Worm (Caenorhabditis elegans) whole organism, L4 larva: ENCODE results near the gene M70.3.

Experiments
- F44E2.7 ChIP-seq: fragments of 200-800 bp; sonication (Bioruptor generic); IDR thresholded peaks from 2 replicates; pipeline ENCODE4 v2.1.2; 2022; ENCODE audit warnings: missing genetic modification characterization, missing compliant biosample characterization
- T26A8.4 ChIP-seq: fragments of 200-800 bp; sonication (Bioruptor generic); IDR thresholded peaks from 2 replicates; pipeline ENCODE4 v1.3.6; 2022; ENCODE audit warnings: missing genetic modification characterization, missing compliant biosample characterization
- Y105C5A.15 ChIP-seq: fragments of 200-800 bp; sonication (Bioruptor generic); IDR thresholded peaks from 2 replicates; pipeline ENCODE4 v1.3.6; 2022; ENCODE audit warnings: missing genetic modification characterization, missing compliant biosample characterization
- Y5F2A.4 ChIP-seq: fragments of 200-800 bp; sonication (Bioruptor generic); optimal IDR thresholded peaks from 2 replicates; lab custom pipeline; 2018; ENCODE audit warnings: mild to moderate bottlenecking, missing genetic modification characterization, missing compliant biosample characterization
- Y75B8A.6 ChIP-seq: fragments of 200-800 bp; sonication (Bioruptor generic); IDR thresholded peaks from 2 replicates; pipeline ENCODE4 v1.3.6; 2022; ENCODE audit warnings: missing genetic modification reagents, missing genetic modification characterization, missing compliant biosample characterization
- ceh-32 ChIP-seq: sonication (generic microtip); optimal IDR thresholded peaks from 2 replicates; lab custom pipeline; 2016; ENCODE audit warnings: mild to moderate bottlenecking, missing genetic modification characterization, missing compliant biosample characterization; ENCODE audit not compliant: poor library complexity
- ceh-44 ChIP-seq: fragments of 200-800 bp; sonication (Bioruptor generic); IDR thresholded peaks from 2 replicates; pipeline ENCODE4 v1.3.6; 2022; ENCODE audit warnings: missing genetic modification reagents, missing genetic modification characterization, missing compliant biosample characterization
- daf-12 ChIP-seq: fragments of 150-350 bp; optimal IDR thresholded peaks from 2 replicates; lab custom pipeline; 2014; ENCODE audit warnings: missing biosample characterization, missing genetic modification reagents, missing genetic modification characterization
- daf-16 ChIP-seq, 3 experiments: sonication (generic microtip); optimal IDR thresholded peaks; 2 replicates each; lab custom pipeline; 2016 to 2017; ENCODE audit warnings: missing genetic modification characterization in 3 of 3, missing genetic modification reagents in 3 of 3, mild to moderate bottlenecking in 2 of 3, missing compliant biosample characterization in 2 of 3, missing biosample characterization in 1 of 3, moderate library complexity in 1 of 3
- daf-8 ChIP-seq: fragments of 200-800 bp; sonication (Bioruptor generic); IDR thresholded peaks from 2 replicates; pipeline ENCODE4 v1.3.6; 2022; ENCODE audit warnings: missing genetic modification characterization, missing compliant biosample characterization
- dmd-6 ChIP-seq: fragments of 200-800 bp; sonication (Bioruptor generic); IDR thresholded peaks from 2 replicates; pipeline ENCODE4 v1.3.6; 2022; ENCODE audit warnings: missing genetic modification reagents, missing genetic modification characterization, missing compliant biosample characterization
- dmd-8 ChIP-seq: fragments of 200-800 bp; sonication (Bioruptor generic); IDR thresholded peaks from 2 replicates; pipeline ENCODE4 v1.3.6; 2022; ENCODE audit warnings: missing genetic modification characterization, missing compliant biosample characterization
- dpl-1 ChIP-seq: fragments of 150-350 bp; optimal IDR thresholded peaks from 2 replicates; lab custom pipeline; 2014; ENCODE audit warnings: missing biosample characterization, missing genetic modification reagents, missing genetic modification characterization
- duxl-1 ChIP-seq: sonication (generic microtip); optimal IDR thresholded peaks from 2 replicates; lab custom pipeline; 2016; ENCODE audit warnings: mild to moderate bottlenecking, missing genetic modification characterization, moderate library complexity, missing compliant biosample characterization; ENCODE audit not compliant: poor library complexity
- dve-1 ChIP-seq: sonication (generic microtip); optimal IDR thresholded peaks from 2 replicates; lab custom pipeline; 2017; ENCODE audit warnings: antibody characterized with exemption, mild to moderate bottlenecking, missing genetic modification characterization, missing compliant biosample characterization; ENCODE audit not compliant: insufficient read depth
- fkh-10 ChIP-seq: fragments of 150-350 bp; optimal IDR thresholded peaks from 2 replicates; lab custom pipeline; 2014; ENCODE audit warnings: missing biosample characterization, missing genetic modification reagents, missing genetic modification characterization
- hif-1 ChIP-seq, 2 experiments: sonication (generic microtip); optimal IDR thresholded peaks; 2 replicates each; lab custom pipeline; 2016 to 2017; ENCODE audit warnings: missing compliant biosample characterization in 2 of 2, missing genetic modification characterization in 2 of 2, missing genetic modification reagents in 2 of 2, missing genotype in 2 of 2, mild to moderate bottlenecking in 1 of 2
- hlh-11 ChIP-seq: fragments of 200-800 bp; sonication (Bioruptor generic); optimal IDR thresholded peaks from 2 replicates; lab custom pipeline; 2018; ENCODE audit warnings: mild to moderate bottlenecking, missing genetic modification characterization, missing compliant biosample characterization
- hlh-30 ChIP-seq: sonication (generic microtip); optimal IDR thresholded peaks from 2 replicates; lab custom pipeline; 2017; ENCODE audit warnings: antibody characterized with exemption, mild to moderate bottlenecking, missing genetic modification characterization, missing compliant biosample characterization; ENCODE audit not compliant: insufficient read depth
- lin-15B ChIP-seq: fragments of 150-350 bp; sonication (generic microtip); optimal IDR thresholded peaks from 3 replicates; lab custom pipeline; 2014; ENCODE audit warnings: missing biosample characterization, missing genetic modification characterization
- lir-3 ChIP-seq: sonication (generic microtip); optimal IDR thresholded peaks from 2 replicates; lab custom pipeline; 2016; ENCODE audit warnings: mild to moderate bottlenecking, missing genetic modification characterization, missing compliant biosample characterization
- lsy-2 ChIP-seq, 2 experiments: fragments of 150-350 bp in 1 of 2; sonication (generic microtip) in 1 of 2; optimal IDR thresholded peaks; 2 replicates each; lab custom pipeline; 2014 to 2017; ENCODE audit warnings: missing biosample characterization in 2 of 2, missing genetic modification characterization in 2 of 2
- madf-5 ChIP-seq, 2 experiments: fragments of 200-800 bp; sonication (Bioruptor generic); IDR thresholded peaks; 2 replicates each; pipeline ENCODE4 v1.3.6; 2022; ENCODE audit warnings: missing compliant biosample characterization in 2 of 2, missing genetic modification characterization in 2 of 2
- madf-9 ChIP-seq: fragments of 200-800 bp; sonication (Bioruptor generic); conservative IDR thresholded peaks from 2 replicates; pipeline ENCODE4 v1.3.6; 2022; ENCODE audit warnings: missing genetic modification reagents, missing genetic modification characterization, missing compliant biosample characterization
- mep-1 ChIP-seq: fragments of 150-350 bp; sonication (generic microtip); optimal IDR thresholded peaks from 3 replicates; lab custom pipeline; 2014; ENCODE audit warnings: missing biosample characterization, missing genetic modification characterization
- mes-2 ChIP-seq: sonication (generic microtip); optimal IDR thresholded peaks from 2 replicates; lab custom pipeline; 2016; ENCODE audit warnings: missing genotype, mild to moderate bottlenecking, missing genetic modification characterization, missing compliant biosample characterization; ENCODE audit not compliant: poor library complexity, severe bottlenecking
- mxl-3 ChIP-seq: fragments of 200-800 bp; sonication (Bioruptor generic); optimal IDR thresholded peaks from 2 replicates; lab custom pipeline; 2018; ENCODE audit warnings: mild to moderate bottlenecking, missing genetic modification characterization, missing compliant biosample characterization
- nhr-11 ChIP-seq: fragments of 150-350 bp; optimal IDR thresholded peaks from 2 replicates; lab custom pipeline; 2014; ENCODE audit warnings: missing biosample characterization, missing genetic modification characterization
- nhr-25 ChIP-seq: sonication (generic microtip); optimal IDR thresholded peaks from 2 replicates; lab custom pipeline; 2017; ENCODE audit warnings: missing genetic modification characterization, mild to moderate bottlenecking, missing compliant biosample characterization, antibody characterized with exemption, moderate library complexity, borderline replicate concordance; ENCODE audit not compliant: insufficient read depth
- nhr-28 ChIP-seq: fragments of 150-350 bp; optimal IDR thresholded peaks from 2 replicates; lab custom pipeline; 2014; ENCODE audit warnings: missing biosample characterization, missing genetic modification characterization
- nhr-41 ChIP-seq: fragments of 200-800 bp; sonication (Bioruptor generic); IDR thresholded peaks from 2 replicates; pipeline ENCODE4 v1.3.6; 2022; ENCODE audit warnings: missing genetic modification reagents, missing genetic modification characterization, missing compliant biosample characterization
- nhr-48 ChIP-seq: sonication (generic microtip); optimal IDR thresholded peaks from 2 replicates; lab custom pipeline; 2016; ENCODE audit warnings: mild to moderate bottlenecking, missing genetic modification characterization, missing compliant biosample characterization
- nhr-6 ChIP-seq: fragments of 150-350 bp; optimal IDR thresholded peaks from 2 replicates; lab custom pipeline; 2014; ENCODE audit warnings: missing biosample characterization, missing genetic modification characterization
- nhr-76 ChIP-seq: fragments of 150-350 bp; optimal IDR thresholded peaks from 2 replicates; lab custom pipeline; 2014; ENCODE audit warnings: missing biosample characterization, missing genetic modification characterization
- php-3 ChIP-seq: fragments of 200-800 bp; sonication (Bioruptor generic); IDR thresholded peaks from 2 replicates; pipeline ENCODE4 v1.3.6; 2022; ENCODE audit warnings: missing genetic modification reagents, missing genetic modification characterization, missing compliant biosample characterization
- saeg-2 ChIP-seq: fragments of 200-800 bp; sonication (Bioruptor generic); IDR thresholded peaks from 2 replicates; pipeline ENCODE4 v1.3.6; 2022; ENCODE audit warnings: missing genetic modification reagents, missing genetic modification characterization, missing compliant biosample characterization
- set-16 ChIP-seq: fragments of 200-800 bp; sonication (Bioruptor generic); IDR thresholded peaks from 2 replicates; pipeline ENCODE4 v1.3.6; 2022; ENCODE audit warnings: missing genetic modification reagents, missing genetic modification characterization, missing compliant biosample characterization
- snpc-1.2 ChIP-seq: fragments of 200-800 bp; sonication (Bioruptor generic); IDR thresholded peaks from 2 replicates; pipeline ENCODE4 v1.3.6; 2022; ENCODE audit warnings: missing genetic modification reagents, missing genetic modification characterization, missing compliant biosample characterization
- snpc-4 ChIP-seq: fragments of 150-350 bp; optimal IDR thresholded peaks from 2 replicates; lab custom pipeline; 2014; ENCODE audit warnings: missing biosample characterization, missing genetic modification characterization
- spr-1 ChIP-seq: sonication (generic microtip); optimal IDR thresholded peaks from 2 replicates; lab custom pipeline; 2016; ENCODE audit warnings: mild to moderate bottlenecking, missing genetic modification characterization, missing compliant biosample characterization
- spr-3 ChIP-seq: fragments of 200-800 bp; sonication (Bioruptor generic); optimal IDR thresholded peaks from 2 replicates; lab custom pipeline; 2018; ENCODE audit warnings: mild to moderate bottlenecking, missing genetic modification characterization, missing compliant biosample characterization
- unc-62 ChIP-seq, 3 experiments: fragments of 150-350 bp in 1 of 3; sonication (generic microtip); optimal IDR thresholded peaks in 2 of 3; peaks in 1 of 3; 1 replicate in 1 of 3; 2 replicates in 2 of 3; lab custom pipeline; 2014 to 2017; ENCODE audit warnings: missing biosample characterization in 3 of 3, missing genetic modification characterization in 3 of 3, missing genetic modification reagents in 3 of 3, missing genotype in 1 of 3
- vab-7 ChIP-seq: fragments of 200-800 bp; sonication (Bioruptor generic); IDR thresholded peaks from 2 replicates; pipeline ENCODE4 v1.3.6; 2022; ENCODE audit warnings: missing genetic modification reagents, missing genetic modification characterization, missing compliant biosample characterization
- zfp-3 ChIP-seq: fragments of 200-800 bp; sonication (Bioruptor generic); conservative IDR thresholded peaks from 2 replicates; pipeline ENCODE4 v1.3.6; 2022; ENCODE audit warnings: missing genetic modification reagents, missing genetic modification characterization, missing compliant biosample characterization

Gene M70.3

ce11 chrIV:2220896-2221295 is 21.4 kb downstream of the M70.3 start:
- no peak for TF ChIP-seq mes-2 (tag; lab: Kevin White, UChicago)
- TF ChIP-seq F44E2.7 (GFP tag; lab: Robert Waterston, UW): no peak
- no peak for TF ChIP-seq lir-3
- no peak for TF ChIP-seq daf-8 (GFP tag; lab: Robert Waterston, UW)
- TF ChIP-seq saeg-2: no peak
- no peak for TF ChIP-seq Y105C5A.15 (GFP tag; lab: Robert Waterston, UW)
- no peak for TF ChIP-seq vab-7 (GFP tag; lab: Robert Waterston, UW)
- TF ChIP-seq spr-1 (tag; lab: Kevin White, UChicago): no peak
- TF ChIP-seq ceh-32 (tag; lab: Kevin White, UChicago): no peak
- TF ChIP-seq ceh-44 (GFP tag; lab: Robert Waterston, UW): no peak
- TF ChIP-seq lin-15B (tag; lab: Kevin White, UChicago): no peak
- no peak for TF ChIP-seq madf-9 (GFP tag; lab: Robert Waterston, UW)
- no peak for TF ChIP-seq zfp-3 (GFP tag; lab: Robert Waterston, UW)
- TF ChIP-seq hif-1 (tag; optimal IDR thresholded peaks at IDR 0.05; lab: Kevin White, UChicago): no peak

- TF ChIP-seq madf-5 (GFP tag; IDR thresholded peaks at IDR 0.05; lab: Robert Waterston, UW) (no peak), dmd-6 (GFP tag; lab: Robert Waterston, UW) (peak; percentile 27; the same call in 1 of the 2 replicates), Y75B8A.6 (GFP tag; lab: Robert Waterston, UW) (no peak), hlh-11 (tag; lab: Kevin White, UChicago) (peak; percentile 75), nhr-76 (no peak), unc-62 (GFP tag; optimal IDR thresholded peaks at IDR 0.05 in 1 of 2; lab: Kevin White, UChicago) (peak in 1 of 2 experiments; percentile 8), unc-62 (tag; optimal IDR thresholded peaks at IDR 0.05; lab: Kevin White, UChicago) (no peak), mxl-3 (GFP tag; lab: Kevin White, UChicago) (peak; percentile 26), duxl-1 (peak; percentile 23), hif-1 (tag; optimal IDR thresholded peaks at IDR 0.05; lab: Kevin White, UChicago) (peak in 1 of 2 experiments; percentile 15), lsy-2 (tag; optimal IDR thresholded peaks at IDR 0.05; lab: Kevin White, UChicago) (peak in 1 of 2 experiments; percentile 67), mes-2 (tag; lab: Kevin White, UChicago) (peak; percentile 11), dve-1 (tag; lab: Kevin White, UChicago) (peak; percentile 71), fkh-10 (GFP tag; lab: Kevin White, UChicago) (no peak), mep-1 (tag; lab: Kevin White, UChicago) (peak; percentile 39), nhr-41 (GFP tag; lab: Robert Waterston, UW) (no peak), daf-16 (GFP tag; optimal IDR thresholded peaks at IDR 0.05; lab: Kevin White, UChicago) (no peak), daf-16 (tag; optimal IDR thresholded peaks at IDR 0.05; lab: Kevin White, UChicago) (peak; percentile 30), nhr-6 (tag; lab: Kevin White, UChicago) (peak; percentile 51), nhr-11 (peak; percentile 30), set-16 (no peak), T26A8.4 (GFP tag; lab: Robert Waterston, UW) (0 out of 2 replicates have a peak, but pooled peaks have one; percentile 17), hlh-30 (tag; lab: Kevin White, UChicago) (peak; percentile 95), dpl-1 (GFP tag; lab: Kevin White, UChicago) (peak; percentile 12), nhr-28 (peak; percentile 70)
These were observed 22.1 kb downstream of the M70.3 start for ce11 chrIV:2220147-2220546.

- TF ChIP-seq snpc-4 (tag; lab: Kevin White, UChicago) (no peak), Y5F2A.4 (GFP tag; lab: Kevin White, UChicago) (peak; percentile 86), lir-3 (peak; percentile 76), dmd-8 (GFP tag; lab: Robert Waterston, UW) (0 out of 2 replicates have a peak, but pooled peaks have one; percentile 6), daf-16 (GFP tag; optimal IDR thresholded peaks at IDR 0.05; lab: Kevin White, UChicago) (peak; percentile 38 to 92), daf-16 (tag; optimal IDR thresholded peaks at IDR 0.05; lab: Kevin White, UChicago) (peak; percentile 28), spr-3 (GFP tag; lab: Kevin White, UChicago) (peak; percentile 94), nhr-48 (tag; lab: Kevin White, UChicago) (peak; percentile 99), dmd-6 (GFP tag; lab: Robert Waterston, UW) (peak; percentile 99), hlh-11 (tag; lab: Kevin White, UChicago) (peak; percentile 100), snpc-1.2 (GFP tag; lab: Robert Waterston, UW) (peak; percentile 56), vab-7 (GFP tag; lab: Robert Waterston, UW) (peak; percentile 63), duxl-1 (peak; percentile 89), daf-12 (tag; lab: Kevin White, UChicago) (no peak), php-3 (peak; percentile 91), nhr-6 (tag; lab: Kevin White, UChicago) (peak; percentile 91), set-16 (peak; percentile 100), nhr-25 (peak; percentile 90)
These were observed 22.9 kb downstream of the M70.3 start for ce11 chrIV:2219334-2219755.
